Worm (Caenorhabditis elegans) whole organism, late embryonic: ENCODE measurements around the gene ins-7.

Experiments
- T23F11.4 ChIP-seq: fragments of 200-800 bp; sonication (Bioruptor generic); optimal IDR thresholded peaks from 2 replicates; lab custom pipeline; 2018; ENCODE audit warnings: mild to moderate bottlenecking, missing genetic modification characterization, missing compliant biosample characterization
- ama-1 ChIP-seq: fragments of 150-350 bp; optimal IDR thresholded peaks from 2 replicates; lab custom pipeline; 2014
- ceh-19 ChIP-seq: fragments of 200-800 bp; sonication (Bioruptor generic); optimal IDR thresholded peaks from 2 replicates; lab custom pipeline; 2018; ENCODE audit warnings: mild to moderate bottlenecking, missing genetic modification characterization, missing compliant biosample characterization
- ceh-9 ChIP-seq: sonication (generic microtip); optimal IDR thresholded peaks from 2 replicates; lab custom pipeline; 2016; ENCODE audit warnings: mild to moderate bottlenecking, missing genetic modification characterization, inconsistent platforms, missing compliant biosample characterization
- nhr-232 ChIP-seq: sonication (generic microtip); optimal IDR thresholded peaks from 2 replicates; lab custom pipeline; 2016; ENCODE audit warnings: missing genetic modification characterization, missing compliant biosample characterization
- pag-3 ChIP-seq: sonication (generic microtip); optimal IDR thresholded peaks from 2 replicates; lab custom pipeline; 2016; ENCODE audit warnings: missing compliant biosample characterization, missing genetic modification characterization, borderline replicate concordance
- pha-4 ChIP-seq: fragments of 150-350 bp; optimal IDR thresholded peaks from 2 replicates; lab custom pipeline; 2018; ENCODE audit warnings: missing biosample characterization, missing genetic modification reagents, missing genetic modification characterization
- sdc-2 ChIP-seq: sonication (generic microtip); optimal IDR thresholded peaks from 2 replicates; lab custom pipeline; 2016; ENCODE audit warnings: missing genotype, missing genetic modification characterization, missing compliant biosample characterization

DNA sequence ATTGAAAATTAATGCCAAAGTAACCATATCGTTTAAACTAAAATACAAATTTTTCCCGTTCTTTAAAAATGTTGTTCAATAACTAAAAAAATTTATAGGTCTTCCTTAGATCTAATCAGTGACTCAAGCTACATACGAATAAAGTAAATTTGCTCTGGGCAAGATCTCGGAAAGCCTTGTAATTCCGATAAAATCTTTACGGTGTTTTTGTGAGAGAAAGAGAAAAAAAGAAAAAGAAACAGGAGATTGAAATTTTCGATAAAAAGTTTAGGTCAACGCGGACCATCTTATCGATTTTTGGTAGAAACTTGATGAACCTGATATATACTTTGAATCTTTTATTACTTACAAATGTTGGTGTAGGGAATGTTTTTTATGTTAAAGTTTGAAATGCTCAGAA, 40.5 kb upstream of the ins-7 start:
- no peak for TF ChIP-seq ceh-9
- no peak for TF ChIP-seq pag-3 (tag; lab: Kevin White, UChicago)
- no peak for TF ChIP-seq sdc-2
- no peak for TF ChIP-seq T23F11.4 (GFP tag; lab: Kevin White, UChicago)
- no peak for TF ChIP-seq ama-1 (lab: Kevin White, UChicago)
- TF ChIP-seq nhr-232 (tag; lab: Kevin White, UChicago), result no peak
- TF ChIP-seq pha-4 (tag; lab: Kevin White, UChicago), result no peak
- no peak for TF ChIP-seq ceh-19 (GFP tag; lab: Kevin White, UChicago)
